Worm (Caenorhabditis elegans): ENCODE results near the gene kvs-3.

DNA sequence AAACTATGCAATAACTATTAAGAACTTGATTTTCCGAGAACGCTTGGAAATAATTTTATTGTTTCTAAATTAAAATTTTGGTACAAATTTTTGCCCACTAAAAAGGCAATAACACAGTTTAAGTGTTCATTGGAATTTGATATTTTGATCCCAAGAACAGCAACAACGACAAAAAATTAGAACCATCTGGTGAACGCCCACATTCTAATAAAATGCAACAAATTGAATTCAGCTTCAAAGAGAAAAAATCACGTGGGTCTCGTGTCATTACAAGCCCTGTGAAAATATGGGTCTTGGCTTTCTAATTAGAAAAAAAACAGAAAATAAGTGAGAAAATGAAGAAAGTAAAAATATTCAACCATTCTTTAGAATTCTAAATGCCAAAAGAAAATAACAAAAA, 46.3 kb upstream of the kvs-3 start:
- TF ChIP-seq nhr-12 (tag; optimal IDR thresholded peaks at IDR 0.05) (no peak), skn-1 (tag; optimal IDR thresholded peaks at IDR 0.05) (no peak), ceh-16 (tag; optimal IDR thresholded peaks at IDR 0.05) (no peak), unc-39 (tag; optimal IDR thresholded peaks at IDR 0.05) (no peak), snpc-4 (tag; optimal IDR thresholded peaks at IDR 0.05) (no peak), mdl-1 (tag; optimal IDR thresholded peaks at IDR 0.05) (no peak), nhr-25 (tag; optimal IDR thresholded peaks at IDR 0.05) (no peak), ama-1 (optimal IDR thresholded peaks at IDR 0.05) (no peak), mab-5 (tag; optimal IDR thresholded peaks at IDR 0.05) (no peak), nhr-6 (tag; optimal IDR thresholded peaks at IDR 0.05) (no peak)
